Fruit fly (Drosophila melanogaster) whole organism, wandering third instar larva: Measurements from ENCODE around the gene Ugt301D1.
A peak's percentile ranks its signal among the peaks of the same experiment; 100 is the strongest.

Experiments used
- Abd-B ChIP-seq: fragments of >200 bp; optimal IDR thresholded peaks from 2 replicates; lab custom pipeline; 2017; ENCODE audit warnings: missing biosample characterization, missing genetic modification characterization
- CG32264 ChIP-seq: fragments of 200-800 bp; sonication (Bioruptor generic); optimal IDR thresholded peaks from 2 replicates; lab custom pipeline; 2016; ENCODE audit warnings: missing biosample characterization, missing genetic modification characterization
- CG9705 ChIP-seq: fragments of 200-800 bp; sonication (Bioruptor generic); optimal IDR thresholded peaks from 2 replicates; lab custom pipeline; 2018; ENCODE audit warnings: missing biosample characterization, mild to moderate bottlenecking, missing genetic modification characterization
- CrebA ChIP-seq: fragments of 200-800 bp; sonication (Bioruptor generic); optimal IDR thresholded peaks from 2 replicates; lab custom pipeline; 2016; ENCODE audit warnings: missing biosample characterization, mild to moderate bottlenecking, missing genetic modification characterization, borderline replicate concordance
- Dfd ChIP-seq: fragments of >200 bp; optimal IDR thresholded peaks from 2 replicates; lab custom pipeline; 2017; ENCODE audit warnings: missing biosample characterization, missing genetic modification characterization
- Dif ChIP-seq: fragments of 200-275, 200-300 bp; sonication (Bioruptor generic); optimal IDR thresholded peaks from 2 replicates; lab custom pipeline; 2018; ENCODE audit warnings: missing biosample characterization, missing genetic modification characterization; ENCODE audit not compliant: partially characterized antibody
- GATAd ChIP-seq: sonication (Bioruptor generic); optimal IDR thresholded peaks from 2 replicates; lab custom pipeline; 2016; ENCODE audit warnings: missing biosample characterization, missing genetic modification characterization
- HLH106 ChIP-seq: fragments of 200-800 bp; optimal IDR thresholded peaks from 3 replicates; lab custom pipeline; 2019; ENCODE audit warnings: missing biosample characterization, mild to moderate bottlenecking, missing genetic modification characterization, moderate library complexity
- Hnf4 ChIP-seq: fragments of 200-800 bp; sonication (Bioruptor generic); optimal IDR thresholded peaks from 2 replicates; lab custom pipeline; 2016; ENCODE audit warnings: missing biosample characterization, mild to moderate bottlenecking, missing genetic modification characterization
- Hr78 ChIP-seq: fragments of >200 bp; optimal IDR thresholded peaks from 2 replicates; lab custom pipeline; 2017; ENCODE audit warnings: missing biosample characterization, missing genetic modification characterization
- Hr83 ChIP-seq: fragments of 200-300 bp; sonication (Bioruptor generic); optimal IDR thresholded peaks from 2 replicates; lab custom pipeline; 2016; ENCODE audit warnings: missing biosample characterization, mild to moderate bottlenecking, missing genetic modification characterization, moderate library complexity; ENCODE audit not compliant: poor library complexity, severe bottlenecking
- Jra ChIP-seq: sonication (Bioruptor generic); optimal IDR thresholded peaks from 2 replicates; lab custom pipeline; 2016; ENCODE audit warnings: missing biosample characterization, missing genetic modification characterization
- Mio ChIP-seq: sonication (Bioruptor generic); optimal IDR thresholded peaks from 2 replicates; lab custom pipeline; 2016; ENCODE audit warnings: missing biosample characterization, missing genetic modification characterization
- Myc ChIP-seq: fragments of >200 bp; optimal IDR thresholded peaks from 2 replicates; lab custom pipeline; 2017
- OdsH ChIP-seq: fragments of 200-800 bp; sonication (Bioruptor generic); optimal IDR thresholded peaks from 2 replicates; lab custom pipeline; 2016; ENCODE audit warnings: missing biosample characterization, mild to moderate bottlenecking, missing genetic modification characterization
- Rel ChIP-seq, 2 experiments: fragments of 200-800 bp; sonication (Bioruptor generic) in 1 of 2; optimal IDR thresholded peaks; 2 replicates in 1 of 2; 3 replicates in 1 of 2; lab custom pipeline; 2016 to 2019; ENCODE audit warnings: mild to moderate bottlenecking in 2 of 2, missing biosample characterization in 2 of 2, missing genetic modification characterization in 2 of 2, moderate library complexity in 1 of 2
- Sp1 ChIP-seq: fragments of 200-800 bp; sonication (Bioruptor generic); optimal IDR thresholded peaks from 3 replicates; lab custom pipeline; 2019; ENCODE audit warnings: missing biosample characterization, mild to moderate bottlenecking, missing genetic modification characterization, moderate library complexity
- Vsx2 ChIP-seq: fragments of 200-300, 225-300 bp; sonication (Bioruptor generic); optimal IDR thresholded peaks from 2 replicates; lab custom pipeline; 2018; ENCODE audit warnings: missing biosample characterization, missing genetic modification characterization; ENCODE audit not compliant: partially characterized antibody
- br ChIP-seq: fragments of 200-800 bp; sonication (Bioruptor generic); optimal IDR thresholded peaks from 2 replicates; lab custom pipeline; 2016; ENCODE audit warnings: missing biosample characterization, missing genetic modification characterization
- brk ChIP-seq: fragments of 200-800 bp; sonication (Bioruptor generic); optimal IDR thresholded peaks from 2 replicates; lab custom pipeline; 2016; ENCODE audit warnings: missing biosample characterization, mild to moderate bottlenecking, missing genetic modification characterization
- dl ChIP-seq, 2 experiments: fragments of 175-275, 200-275 bp in 1 of 2; fragments of 200-275 bp in 1 of 2; sonication (Bioruptor generic); optimal IDR thresholded peaks; lab custom pipeline; 2018; ENCODE audit warnings: mild to moderate bottlenecking in 2 of 2, missing biosample characterization in 2 of 2, missing genetic modification characterization in 2 of 2, moderate library complexity in 2 of 2; ENCODE audit not compliant: partially characterized antibody in 2 of 2, insufficient read depth in 1 of 2
- dmrt93B ChIP-seq: fragments of 200-800 bp; sonication (Bioruptor generic); optimal IDR thresholded peaks from 2 replicates; lab custom pipeline; 2018; ENCODE audit warnings: missing biosample characterization, mild to moderate bottlenecking, missing genetic modification characterization
- dsf ChIP-seq: sonication (Bioruptor generic); optimal IDR thresholded peaks from 2 replicates; lab custom pipeline; 2016; ENCODE audit warnings: missing biosample characterization, missing genetic modification characterization, borderline replicate concordance
- ey ChIP-seq: fragments of 200-800 bp; sonication (Bioruptor generic); optimal IDR thresholded peaks from 2 replicates; lab custom pipeline; 2016; ENCODE audit warnings: missing biosample characterization, missing genetic modification characterization
- foxo ChIP-seq, 2 experiments: fragments of 200-800 bp; sonication (Bioruptor generic); optimal IDR thresholded peaks; 2 replicates in 1 of 2; 3 replicates in 1 of 2; lab custom pipeline; 2016 to 2017; ENCODE audit warnings: missing biosample characterization in 2 of 2, missing genetic modification characterization in 2 of 2
- fru ChIP-seq: fragments of 200-800 bp; sonication (Bioruptor generic); optimal IDR thresholded peaks from 3 replicates; lab custom pipeline; 2016; ENCODE audit warnings: missing biosample characterization, mild to moderate bottlenecking, missing genetic modification characterization
- h ChIP-seq: fragments of 200-800 bp; sonication (Bioruptor generic); optimal IDR thresholded peaks from 3 replicates; lab custom pipeline; 2016; ENCODE audit warnings: missing biosample characterization, mild to moderate bottlenecking, missing genetic modification characterization
- jim ChIP-seq: fragments of 175-275, 200-325 bp; sonication (Bioruptor generic); optimal IDR thresholded peaks from 2 replicates; lab custom pipeline; 2016; ENCODE audit warnings: missing biosample characterization, mild to moderate bottlenecking, missing genetic modification characterization
- lola ChIP-seq: fragments of >200 bp; optimal IDR thresholded peaks from 2 replicates; lab custom pipeline; 2017; ENCODE audit warnings: missing biosample characterization, missing genetic modification characterization
- pan ChIP-seq: fragments of >200 bp; optimal IDR thresholded peaks from 2 replicates; lab custom pipeline; 2017
- psq ChIP-seq: fragments of 200-800 bp; sonication (Bioruptor generic); optimal IDR thresholded peaks from 3 replicates; lab custom pipeline; 2017; ENCODE audit warnings: missing biosample characterization, mild to moderate bottlenecking, missing genetic modification characterization, moderate library complexity
- rgr ChIP-seq: fragments of 200-800 bp; sonication (Bioruptor generic); optimal IDR thresholded peaks from 3 replicates; lab custom pipeline; 2016; ENCODE audit warnings: missing biosample characterization, mild to moderate bottlenecking, missing genetic modification characterization
- sage ChIP-seq: fragments of 200-800 bp; sonication (Bioruptor generic); optimal IDR thresholded peaks from 2 replicates; lab custom pipeline; 2016; ENCODE audit warnings: missing biosample characterization, mild to moderate bottlenecking, missing genetic modification characterization
- sv ChIP-seq: fragments of 200-800 bp; sonication (Bioruptor generic); optimal IDR thresholded peaks from 3 replicates; lab custom pipeline; 2016; ENCODE audit warnings: missing biosample characterization, missing genetic modification characterization
- tai ChIP-seq: sonication (Bioruptor generic); optimal IDR thresholded peaks from 2 replicates; lab custom pipeline; 2016; ENCODE audit warnings: missing biosample characterization, missing genetic modification characterization
- usp ChIP-seq: fragments of >200 bp; optimal IDR thresholded peaks from 2 replicates; lab custom pipeline; 2017; ENCODE audit warnings: missing biosample characterization, missing genetic modification characterization
- woc ChIP-seq: sonication (Bioruptor generic); optimal IDR thresholded peaks from 2 replicates; lab custom pipeline; 2016; ENCODE audit warnings: missing biosample characterization, mild to moderate bottlenecking, missing genetic modification characterization

The Ugt301D1 gene

dm6 chr2L:18482170-18482569, 27.2 kb upstream of the Ugt301D1 start:
- TF ChIP-seq dsf (GFP tag; lab: Kevin White, UChicago): no peak
- TF ChIP-seq CrebA (GFP tag; lab: Kevin White, UChicago): no peak
- TF ChIP-seq Sp1 (GFP tag; lab: Kevin White, UChicago): peak; percentile 29
- TF ChIP-seq fru (GFP tag; lab: Kevin White, UChicago): peak; percentile 8
- no peak for TF ChIP-seq Vsx2 (GFP tag; lab: Kevin White, UChicago)
- TF ChIP-seq dmrt93B (GFP tag; lab: Kevin White, UChicago): no peak
- no peak for TF ChIP-seq CG9705

- no peak for TF ChIP-seq Hnf4 (GFP tag; lab: Kevin White, UChicago)
- TF ChIP-seq foxo (GFP tag; optimal IDR thresholded peaks at IDR 0.05; lab: Kevin White, UChicago): no peak
- TF ChIP-seq dl (GFP tag; optimal IDR thresholded peaks at IDR 0.05; lab: Kevin White, UChicago; ENCODE audit: insufficient read depth in 1 of 2, partially characterized antibody in 2 of 2): no peak
- TF ChIP-seq GATAd (GFP tag; lab: Kevin White, UChicago): no peak
- no peak for TF ChIP-seq Myc (lab: Kevin White, UChicago)
- TF ChIP-seq woc (GFP tag; lab: Kevin White, UChicago): no peak
- no peak for TF ChIP-seq h (GFP tag; lab: Kevin White, UChicago)
- no peak for TF ChIP-seq HLH106 (tag; lab: Kevin White, UChicago)
- TF ChIP-seq dmrt93B (GFP tag; lab: Kevin White, UChicago): no peak
Measured at dm6 chr2L:18482989-18483388, 26.4 kb upstream of the Ugt301D1 start.

dm6 chr2L:18484040-18484381, 25.3 kb upstream of the Ugt301D1 start:
- TF ChIP-seq tai (peak; percentile 35), dmrt93B (GFP tag; lab: Kevin White, UChicago) (no peak)

- TF ChIP-seq ey: no peak
- no peak for TF ChIP-seq CG9705
- TF ChIP-seq Mio: no peak
- TF ChIP-seq sage (GFP tag; lab: Kevin White, UChicago): no peak
- TF ChIP-seq rgr (GFP tag; lab: Kevin White, UChicago): no peak
- peak; percentile 21 for TF ChIP-seq Sp1 (GFP tag; lab: Kevin White, UChicago)
- TF ChIP-seq sv (GFP tag; lab: Kevin White, UChicago): peak; percentile 12
- TF ChIP-seq woc (GFP tag; lab: Kevin White, UChicago): peak; percentile 30
- no peak for TF ChIP-seq fru (GFP tag; lab: Kevin White, UChicago)
- TF ChIP-seq Rel (GFP tag; optimal IDR thresholded peaks at IDR 0.05; lab: Kevin White, UChicago): no peak
- TF ChIP-seq Rel (tag; optimal IDR thresholded peaks at IDR 0.05; lab: Kevin White, UChicago): no peak
- no peak for TF ChIP-seq Hnf4 (GFP tag; lab: Kevin White, UChicago)
- TF ChIP-seq dl (GFP tag; optimal IDR thresholded peaks at IDR 0.05; lab: Kevin White, UChicago; ENCODE audit: insufficient read depth in 1 of 2, partially characterized antibody in 2 of 2): peak; percentile 36 to 38
- TF ChIP-seq br (GFP tag; lab: Kevin White, UChicago): no peak
- TF ChIP-seq Abd-B (GFP tag; lab: Kevin White, UChicago): no peak
- no peak for TF ChIP-seq Jra (GFP tag; lab: Kevin White, UChicago)
- peak; percentile 57 for TF ChIP-seq HLH106 (tag; lab: Kevin White, UChicago)
- no peak for TF ChIP-seq Myc (lab: Kevin White, UChicago)
- no peak for TF ChIP-seq brk (GFP tag; lab: Kevin White, UChicago)
- no peak for TF ChIP-seq Hr78 (GFP tag; lab: Kevin White, UChicago)
- TF ChIP-seq Dif (GFP tag; lab: Kevin White, UChicago): peak; percentile 74
- no peak for TF ChIP-seq Dfd (GFP tag; lab: Kevin White, UChicago)
- TF ChIP-seq usp: no peak
- no peak for TF ChIP-seq jim
- TF ChIP-seq dmrt93B (GFP tag; lab: Kevin White, UChicago): no peak
- TF ChIP-seq foxo (GFP tag; optimal IDR thresholded peaks at IDR 0.05; lab: Kevin White, UChicago): peak in 1 of 2 experiments; percentile 24
- peak; percentile 85 for TF ChIP-seq Hr83 (GFP tag; lab: Kevin White, UChicago)
- TF ChIP-seq GATAd (GFP tag; lab: Kevin White, UChicago): no peak
- TF ChIP-seq pan (lab: Kevin White, UChicago): no peak
- no peak for TF ChIP-seq tai
- no peak for TF ChIP-seq lola (GFP tag; lab: Kevin White, UChicago)
- peak; percentile 4 for TF ChIP-seq OdsH
- TF ChIP-seq psq: peak; percentile 5
- TF ChIP-seq CrebA (GFP tag; lab: Kevin White, UChicago): no peak
- no peak for TF ChIP-seq CG32264 (GFP tag; lab: Kevin White, UChicago)
- TF ChIP-seq h (GFP tag; lab: Kevin White, UChicago): peak; percentile 12
- no peak for TF ChIP-seq Vsx2 (GFP tag; lab: Kevin White, UChicago)
Measured at dm6 chr2L:18484382-18485050, 24.8 kb upstream of the Ugt301D1 start, which contains the start of gene CG10283. Gene CG10283 (minus strand): TSS chr2L:18484513.
